Fruit fly (Drosophila melanogaster) whole organism, embryonic: ENCODE data around the gene CG10165.

ENCODE experiments used
- Atf-2 ChIP-seq: fragments of 200-800 bp; sonication (Bioruptor generic); optimal IDR thresholded peaks from 2 replicates; lab custom pipeline; 2016; ENCODE audit warnings: missing biosample characterization, missing genetic modification characterization
- Bdp1 ChIP-seq: fragments of 200-800 bp; sonication (Bioruptor generic); optimal IDR thresholded peaks from 3 replicates; lab custom pipeline; 2016; ENCODE audit warnings: missing biosample characterization, missing genetic modification characterization
- C15 ChIP-seq: fragments of 200-800 bp; sonication (Bioruptor generic); IDR thresholded peaks from 3 replicates; pipeline ENCODE4 v1.3.6; 2022; ENCODE audit warnings: missing biosample characterization, missing genetic modification characterization
- CG10959 ChIP-seq: fragments of 200-800 bp; sonication (Bioruptor generic); IDR thresholded peaks from 2 replicates; pipeline ENCODE4 v1.3.6; 2022; ENCODE audit warnings: missing biosample characterization, missing genetic modification characterization
- CG11695 ChIP-seq: fragments of 200-800 bp; sonication (Bioruptor generic); IDR thresholded peaks from 3 replicates; pipeline ENCODE4 v1.3.6; 2022; ENCODE audit warnings: missing biosample characterization, missing genetic modification characterization
- CG12769 ChIP-seq: fragments of 200-800 bp; sonication (Bioruptor generic); optimal IDR thresholded peaks from 2 replicates; lab custom pipeline; 2019; ENCODE audit warnings: missing biosample characterization, mild to moderate bottlenecking, missing genetic modification characterization, moderate library complexity
- CG14710 ChIP-seq: fragments of 200-800 bp; sonication (Bioruptor generic); optimal IDR thresholded peaks from 3 replicates; lab custom pipeline; 2019; ENCODE audit warnings: missing biosample characterization, mild to moderate bottlenecking, missing genetic modification characterization, moderate library complexity
- CG15073 ChIP-seq: fragments of 200-800 bp; sonication (Bioruptor generic); optimal IDR thresholded peaks from 2 replicates; lab custom pipeline; 2016; ENCODE audit warnings: missing biosample characterization, missing genetic modification characterization
- CG15696 ChIP-seq: fragments of 200-800 bp; sonication (Bioruptor generic); optimal IDR thresholded peaks from 2 replicates; lab custom pipeline; 2019; ENCODE audit warnings: missing biosample characterization, mild to moderate bottlenecking, missing genetic modification characterization, moderate library complexity
- CG17802 ChIP-seq: fragments of 200-800 bp; sonication (Bioruptor generic); optimal IDR thresholded peaks from 2 replicates; lab custom pipeline; 2018; ENCODE audit warnings: missing biosample characterization, mild to moderate bottlenecking, missing genetic modification characterization, moderate library complexity
- CG31224 ChIP-seq: fragments of 200-800 bp; sonication (Bioruptor generic); IDR thresholded peaks from 2 replicates; pipeline ENCODE4 v1.3.6; 2022; ENCODE audit warnings: missing biosample characterization, missing genetic modification characterization
- CG3163 ChIP-seq: fragments of 200-800 bp; sonication (Bioruptor generic); optimal IDR thresholded peaks from 3 replicates; lab custom pipeline; 2016; ENCODE audit warnings: missing biosample characterization, missing genetic modification characterization
- CG34422 ChIP-seq: fragments of 200-800 bp; sonication (Bioruptor generic); IDR thresholded peaks from 3 replicates; pipeline ENCODE4 v1.3.6; 2022; ENCODE audit warnings: missing biosample characterization, missing genetic modification characterization
- CG3838 ChIP-seq: fragments of 200-800 bp; sonication (Bioruptor generic); optimal IDR thresholded peaks from 3 replicates; lab custom pipeline; 2016; ENCODE audit warnings: missing biosample characterization, missing genetic modification characterization
- CG3847 ChIP-seq: fragments of 200-800 bp; sonication (Bioruptor generic); IDR thresholded peaks from 2 replicates; pipeline ENCODE4 v1.3.6; 2022; ENCODE audit warnings: missing biosample characterization, missing genetic modification characterization
- CG43689 ChIP-seq: fragments of 200-800 bp; sonication (Bioruptor generic); IDR thresholded peaks from 2 replicates; pipeline ENCODE4 v1.3.6; 2022; ENCODE audit warnings: missing biosample characterization, missing genetic modification characterization
- CG4730 ChIP-seq: fragments of 200-800 bp; sonication (Bioruptor generic); IDR thresholded peaks from 2 replicates; pipeline ENCODE4 v1.3.6; 2022; ENCODE audit warnings: missing biosample characterization, missing genetic modification characterization
- CG5180 ChIP-seq: fragments of 200-800 bp; sonication (Bioruptor generic); optimal IDR thresholded peaks from 3 replicates; lab custom pipeline; 2017; ENCODE audit warnings: missing biosample characterization, missing genetic modification characterization, mild to moderate bottlenecking, moderate library complexity, missing genetic modification reagents
- CG5953 ChIP-seq: fragments of 200-800 bp; sonication (Bioruptor generic); IDR thresholded peaks from 2 replicates; pipeline ENCODE4 v1.3.6; 2022; ENCODE audit warnings: missing biosample characterization, missing genetic modification characterization
- CG7372 ChIP-seq: fragments of 200-800 bp; sonication (Bioruptor generic); IDR thresholded peaks from 2 replicates; pipeline ENCODE4 v1.3.6; 2022; ENCODE audit warnings: missing biosample characterization, missing genetic modification characterization
- CG7987 ChIP-seq: fragments of 200-800 bp; sonication (Bioruptor generic); optimal IDR thresholded peaks from 2 replicates; lab custom pipeline; 2018; ENCODE audit warnings: missing biosample characterization, mild to moderate bottlenecking, missing genetic modification characterization, moderate library complexity
- CG9437 ChIP-seq: fragments of 200-800 bp; sonication (Bioruptor generic); optimal IDR thresholded peaks from 2 replicates; lab custom pipeline; 2018; ENCODE audit warnings: missing biosample characterization, mild to moderate bottlenecking, missing genetic modification characterization
- CrebB ChIP-seq: fragments of 200-800 bp; sonication (Bioruptor generic); optimal IDR thresholded peaks from 3 replicates; lab custom pipeline; 2018; ENCODE audit warnings: missing biosample characterization, mild to moderate bottlenecking, missing genetic modification characterization
- D19A ChIP-seq: fragments of 200-800 bp; optimal IDR thresholded peaks from 3 replicates; lab custom pipeline; 2019; ENCODE audit warnings: missing biosample characterization, mild to moderate bottlenecking, missing genetic modification characterization, moderate library complexity
- E2f1 ChIP-seq: fragments of 200-800 bp; sonication (Bioruptor generic); IDR thresholded peaks from 2 replicates; pipeline ENCODE4 v1.3.6; 2022; ENCODE audit warnings: missing biosample characterization, missing genetic modification characterization
- Fer2 ChIP-seq: fragments of 200-800 bp; sonication (Bioruptor generic); optimal IDR thresholded peaks from 2 replicates; lab custom pipeline; 2018; ENCODE audit warnings: missing biosample characterization, mild to moderate bottlenecking, missing genetic modification characterization, moderate library complexity
- HLH54F ChIP-seq: fragments of 200-800 bp; sonication (Bioruptor generic); optimal IDR thresholded peaks from 3 replicates; lab custom pipeline; 2016; ENCODE audit warnings: missing biosample characterization, missing genetic modification characterization
- Hr51 ChIP-seq, 2 experiments: fragments of 200-800 bp; sonication (Bioruptor generic); optimal IDR thresholded peaks; 2 replicates in 1 of 2; 3 replicates in 1 of 2; lab custom pipeline; 2016 to 2018; ENCODE audit warnings: missing biosample characterization in 2 of 2, missing genetic modification characterization in 2 of 2, mild to moderate bottlenecking in 1 of 2, moderate library complexity in 1 of 2
- Jarid2 ChIP-seq: fragments of 200-800 bp; sonication (Bioruptor generic); optimal IDR thresholded peaks from 3 replicates; lab custom pipeline; 2017; ENCODE audit warnings: mild to moderate bottlenecking, missing biosample characterization, missing genetic modification reagents, missing genetic modification characterization
- Nf-YC ChIP-seq: fragments of 200-800 bp; optimal IDR thresholded peaks from 3 replicates; lab custom pipeline; 2019; ENCODE audit warnings: missing biosample characterization, mild to moderate bottlenecking, missing genetic modification characterization, moderate library complexity
- NfI ChIP-seq: fragments of 200-800 bp; sonication (Bioruptor generic); optimal IDR thresholded peaks from 3 replicates; lab custom pipeline; 2018; ENCODE audit warnings: missing biosample characterization, mild to moderate bottlenecking, missing genetic modification characterization, moderate library complexity
- Side ChIP-seq: fragments of 200-800 bp; sonication (Bioruptor generic); optimal IDR thresholded peaks from 2 replicates; lab custom pipeline; 2016; ENCODE audit warnings: missing biosample characterization, missing genetic modification characterization
- Trl ChIP-seq, 3 experiments: fragments of >200 bp in 2 of 3; fragments of 200-800 bp in 1 of 3; sonication (Bioruptor generic) in 1 of 3; optimal IDR thresholded peaks; 2 replicates in 1 of 3; 3 replicates in 2 of 3; lab custom pipeline; 2016 to 2017; ENCODE audit warnings: missing biosample characterization in 1 of 3, missing genetic modification characterization in 1 of 3
- YL-1 ChIP-seq: fragments of 200-800 bp; sonication (Bioruptor generic); optimal IDR thresholded peaks from 3 replicates; lab custom pipeline; 2017; ENCODE audit warnings: missing biosample characterization, mild to moderate bottlenecking, missing genetic modification characterization
- bbx ChIP-seq: fragments of 200-800 bp; sonication (Bioruptor generic); IDR thresholded peaks from 2 replicates; pipeline ENCODE4 v1.3.6; 2022; ENCODE audit warnings: missing biosample characterization, missing genetic modification characterization; ENCODE audit not compliant: partially characterized antibody
- gro ChIP-seq: fragments of 200-800 bp; sonication (Bioruptor generic); optimal IDR thresholded peaks from 2 replicates; lab custom pipeline; 2016; ENCODE audit warnings: missing biosample characterization, missing genetic modification characterization
- her ChIP-seq: fragments of 200-800 bp; sonication (Bioruptor generic); optimal IDR thresholded peaks from 2 replicates; lab custom pipeline; 2016; ENCODE audit warnings: missing biosample characterization, missing genetic modification characterization
- hkb ChIP-seq, 2 experiments: fragments of 200-800 bp in 1 of 2; fragments of >200 bp in 1 of 2; sonication (Bioruptor generic) in 1 of 2; IDR thresholded peaks in 1 of 2; optimal IDR thresholded peaks in 1 of 2; 2 replicates each; pipeline versions ENCODE4 v1.3.6 to Lab custom; 2017 to 2022; ENCODE audit warnings: missing biosample characterization in 1 of 2, missing genetic modification characterization in 1 of 2
- ken ChIP-seq: fragments of 200-800 bp; sonication (Bioruptor generic); IDR thresholded peaks from 3 replicates; pipeline ENCODE4 v1.3.6; 2022; ENCODE audit warnings: missing biosample characterization, missing genetic modification characterization
- luna ChIP-seq: fragments of 200-800 bp; sonication (Bioruptor generic); optimal IDR thresholded peaks from 2 replicates; lab custom pipeline; 2016; ENCODE audit warnings: missing biosample characterization, missing genetic modification characterization
- nmo ChIP-seq: fragments of 200-800 bp; sonication (Bioruptor generic); optimal IDR thresholded peaks from 2 replicates; lab custom pipeline; 2018; ENCODE audit warnings: missing biosample characterization, mild to moderate bottlenecking, missing genetic modification characterization, moderate library complexity
- pb ChIP-seq: fragments of 200-800 bp; sonication (Bioruptor generic); optimal IDR thresholded peaks from 3 replicates; lab custom pipeline; 2016; ENCODE audit warnings: missing biosample characterization, missing genetic modification characterization
- phol ChIP-seq: fragments of 200-800 bp; sonication (Bioruptor generic); optimal IDR thresholded peaks from 3 replicates; lab custom pipeline; 2018; ENCODE audit warnings: missing biosample characterization, mild to moderate bottlenecking, missing genetic modification characterization, moderate library complexity
- sens-2 ChIP-seq: fragments of 200-800 bp; sonication (Bioruptor generic); IDR thresholded peaks from 2 replicates; pipeline ENCODE4 v1.3.6; 2022; ENCODE audit warnings: missing biosample characterization, missing genetic modification characterization
- seq ChIP-seq: fragments of 200-800 bp; sonication (Bioruptor generic); IDR thresholded peaks from 2 replicates; pipeline ENCODE4 v1.3.6; 2022; ENCODE audit warnings: missing biosample characterization, missing genetic modification characterization
- sug ChIP-seq: fragments of 200-800 bp; optimal IDR thresholded peaks from 2 replicates; lab custom pipeline; 2019; ENCODE audit warnings: missing biosample characterization, mild to moderate bottlenecking, missing genetic modification characterization, moderate library complexity
- tx ChIP-seq: fragments of 200-800 bp; sonication (Bioruptor generic); optimal IDR thresholded peaks from 2 replicates; lab custom pipeline; 2016; ENCODE audit warnings: missing biosample characterization, missing genetic modification characterization
- yki ChIP-seq: fragments of >200 bp; optimal IDR thresholded peaks from 3 replicates; lab custom pipeline; 2018
- zfh1 ChIP-seq: fragments of 200-800 bp; sonication (Bioruptor generic); IDR thresholded peaks from 3 replicates; pipeline ENCODE4 v1.3.6; 2022; ENCODE audit warnings: missing biosample characterization, missing genetic modification characterization

Gene CG10165

dm6 chr2L:19575626-19576298, 45.7 kb upstream of the CG10165 start (continued):
- peak; percentile 88 for TF ChIP-seq CG3838 (GFP tag; lab: Kevin White, UChicago)
- TF ChIP-seq CG31224 (GFP tag; lab: Robert Waterston, UW) = peak; percentile 94
- TF ChIP-seq CG7372 (GFP tag; lab: Robert Waterston, UW) = peak; percentile 94
- peak; percentile 70 for TF ChIP-seq CG3163 (GFP tag; lab: Kevin White, UChicago)
- TF ChIP-seq CG43689 (GFP tag; lab: Robert Waterston, UW) = peak; percentile 63
- peak; percentile 96 for TF ChIP-seq tx (GFP tag; lab: Kevin White, UChicago)
- TF ChIP-seq CG17802 = peak; percentile 87
- peak; percentile 92 for TF ChIP-seq luna (GFP tag; lab: Kevin White, UChicago)
- TF ChIP-seq YL-1 (GFP tag; lab: Kevin White, UChicago) = peak; percentile 24
- TF ChIP-seq D19A (tag; lab: Kevin White, UChicago) = peak; percentile 92
- TF ChIP-seq Trl (optimal IDR thresholded peaks at IDR 0.05; lab: Kevin White, UChicago) = peak; percentile 84 to 89
- TF ChIP-seq Trl (GFP tag; optimal IDR thresholded peaks at IDR 0.05; lab: Kevin White, UChicago) = peak; percentile 92
- TF ChIP-seq C15 (GFP tag; lab: Robert Waterston, UW) = peak; percentile 90
- TF ChIP-seq CG5953 (GFP tag; lab: Robert Waterston, UW) = peak; percentile 70
- TF ChIP-seq Bdp1 (GFP tag; lab: Kevin White, UChicago) = peak; percentile 89
- peak; percentile 84 for TF ChIP-seq CG10959
- TF ChIP-seq Side (GFP tag; lab: Kevin White, UChicago) = peak; percentile 95
- TF ChIP-seq bbx (GFP tag; lab: Robert Waterston, UW) = peak; percentile 32; the same call in 1 of the 2 replicates
- peak; percentile 97 for TF ChIP-seq phol
- TF ChIP-seq E2f1 (GFP tag; lab: Robert Waterston, UW) = peak; percentile 92
- TF ChIP-seq CrebB (tag; lab: Kevin White, UChicago) = peak; percentile 79
- TF ChIP-seq sug (tag; lab: Kevin White, UChicago) = peak; percentile 89
- peak; percentile 81 for TF ChIP-seq Jarid2 (GFP tag; lab: Kevin White, UChicago)
- TF ChIP-seq CG7987 (GFP tag; lab: Kevin White, UChicago) = peak; percentile 74
- peak; percentile 97 for TF ChIP-seq Atf-2 (GFP tag; lab: Kevin White, UChicago)
- TF ChIP-seq ken = peak; percentile 89
- TF ChIP-seq gro (GFP tag; lab: Kevin White, UChicago) = peak; percentile 98
- peak; percentile 54 for TF ChIP-seq hkb (optimal IDR thresholded peaks at IDR 0.05; lab: Kevin White, UChicago)
- peak; percentile 94 for TF ChIP-seq hkb (GFP tag; IDR thresholded peaks at IDR 0.05; lab: Robert Waterston, UW)
- peak; percentile 94 for TF ChIP-seq CG9437 (GFP tag; lab: Kevin White, UChicago)
- peak; percentile 83 for TF ChIP-seq Fer2 (tag; lab: Kevin White, UChicago)
- peak; percentile 96 for TF ChIP-seq pb (GFP tag; lab: Kevin White, UChicago)
- peak; percentile 60 for TF ChIP-seq yki (lab: Kevin White, UChicago)
- TF ChIP-seq sens-2 (GFP tag; lab: Robert Waterston, UW) = peak; percentile 27; the same call in 1 of the 2 replicates
- peak; percentile 96 to 97 for TF ChIP-seq Hr51 (GFP tag; optimal IDR thresholded peaks at IDR 0.05; lab: Kevin White, UChicago)
- TF ChIP-seq zfh1 (GFP tag; lab: Robert Waterston, UW) = peak; percentile 91
- TF ChIP-seq NfI (GFP tag; lab: Kevin White, UChicago) = peak; percentile 97
- TF ChIP-seq CG14710 = peak; percentile 94
- peak; percentile 94 for TF ChIP-seq CG11695
- TF ChIP-seq her (GFP tag; lab: Kevin White, UChicago) = peak; percentile 89
- peak; percentile 95 for TF ChIP-seq seq
- TF ChIP-seq CG12769 (tag; lab: Kevin White, UChicago) = peak; percentile 97
- peak; percentile 91 for TF ChIP-seq CG34422 (GFP tag; lab: Robert Waterston, UW)
- TF ChIP-seq CG15696 (tag; lab: Kevin White, UChicago) = peak; percentile 87
- TF ChIP-seq CG5180 (GFP tag; lab: Kevin White, UChicago) = peak; percentile 84
- peak; percentile 80 for TF ChIP-seq CG15073
- peak; percentile 93 for TF ChIP-seq CG4730 (GFP tag; lab: Robert Waterston, UW)
- peak; percentile 89 for TF ChIP-seq Nf-YC (tag; lab: Kevin White, UChicago)
- peak; percentile 98 for TF ChIP-seq nmo (GFP tag; lab: Kevin White, UChicago)
- peak; percentile 98 for TF ChIP-seq HLH54F (GFP tag; lab: Kevin White, UChicago)
- TF ChIP-seq CG3847 = peak; percentile 95
